Worm (Caenorhabditis elegans) whole organism, L4 larva: ENCODE measurements around the gene jac-1.

Source experiments
- F10B5.3 ChIP-seq: sonication (generic microtip); optimal IDR thresholded peaks from 2 replicates; lab custom pipeline; 2016; ENCODE audit warnings: mild to moderate bottlenecking, missing genetic modification characterization, missing compliant biosample characterization
- F44E2.7 ChIP-seq: fragments of 200-800 bp; sonication (Bioruptor generic); IDR thresholded peaks from 2 replicates; pipeline ENCODE4 v2.1.2; 2022; ENCODE audit warnings: missing genetic modification characterization, missing compliant biosample characterization
- F49E8.2 ChIP-seq: sonication (generic microtip); optimal IDR thresholded peaks from 2 replicates; lab custom pipeline; 2016; ENCODE audit warnings: missing compliant biosample characterization, mild to moderate bottlenecking, missing genetic modification characterization, borderline replicate concordance
- T20F7.1 ChIP-seq: fragments of 200-800 bp; sonication (Bioruptor generic); optimal IDR thresholded peaks from 2 replicates; lab custom pipeline; 2018; ENCODE audit warnings: mild to moderate bottlenecking, missing genetic modification characterization, missing compliant biosample characterization
- aha-1 ChIP-seq: fragments of 150-350 bp; peaks from one replicate; lab custom pipeline; 2014; ENCODE audit warnings: missing biosample characterization, missing genetic modification characterization
- attf-4 ChIP-seq: sonication (generic microtip); optimal IDR thresholded peaks from 3 replicates; lab custom pipeline; 2017; ENCODE audit warnings: missing biosample characterization, missing genetic modification characterization
- ceh-32 ChIP-seq: sonication (generic microtip); optimal IDR thresholded peaks from 2 replicates; lab custom pipeline; 2016; ENCODE audit warnings: mild to moderate bottlenecking, missing genetic modification characterization, missing compliant biosample characterization; ENCODE audit not compliant: poor library complexity
- ceh-62 ChIP-seq: sonication (generic microtip); optimal IDR thresholded peaks from 2 replicates; lab custom pipeline; 2017; ENCODE audit warnings: missing biosample characterization, missing genetic modification characterization
- cey-2 ChIP-seq: sonication (generic microtip); optimal IDR thresholded peaks from 3 replicates; lab custom pipeline; 2017; ENCODE audit warnings: missing genetic modification characterization, mild to moderate bottlenecking, missing compliant biosample characterization, antibody characterized with exemption, borderline replicate concordance; ENCODE audit not compliant: insufficient read depth
- ctbp-1 ChIP-seq: fragments of 200-800 bp; sonication (Bioruptor generic); IDR thresholded peaks from 2 replicates; pipeline ENCODE4 v1.3.6; 2022; ENCODE audit warnings: missing genetic modification reagents, missing genetic modification characterization, missing compliant biosample characterization
- daf-12 ChIP-seq: fragments of 150-350 bp; optimal IDR thresholded peaks from 2 replicates; lab custom pipeline; 2014; ENCODE audit warnings: missing biosample characterization, missing genetic modification reagents, missing genetic modification characterization
- daf-16 ChIP-seq, 3 experiments: sonication (generic microtip); optimal IDR thresholded peaks; 2 replicates each; lab custom pipeline; 2016 to 2017; ENCODE audit warnings: missing genetic modification characterization in 3 of 3, missing genetic modification reagents in 3 of 3, mild to moderate bottlenecking in 2 of 3, missing compliant biosample characterization in 2 of 3, missing biosample characterization in 1 of 3, moderate library complexity in 1 of 3
- daf-19 ChIP-seq: fragments of 200-800 bp; sonication (Bioruptor generic); conservative IDR thresholded peaks from 2 replicates; pipeline ENCODE4 v1.3.6; 2022; ENCODE audit warnings: missing genetic modification characterization, missing compliant biosample characterization
- daf-8 ChIP-seq: fragments of 200-800 bp; sonication (Bioruptor generic); IDR thresholded peaks from 2 replicates; pipeline ENCODE4 v1.3.6; 2022; ENCODE audit warnings: missing genetic modification characterization, missing compliant biosample characterization
- dmd-8 ChIP-seq: fragments of 200-800 bp; sonication (Bioruptor generic); IDR thresholded peaks from 2 replicates; pipeline ENCODE4 v1.3.6; 2022; ENCODE audit warnings: missing genetic modification characterization, missing compliant biosample characterization
- dpl-1 ChIP-seq: fragments of 150-350 bp; optimal IDR thresholded peaks from 2 replicates; lab custom pipeline; 2014; ENCODE audit warnings: missing biosample characterization, missing genetic modification reagents, missing genetic modification characterization
- hif-1 ChIP-seq, 2 experiments: sonication (generic microtip); optimal IDR thresholded peaks; 2 replicates each; lab custom pipeline; 2016 to 2017; ENCODE audit warnings: missing compliant biosample characterization in 2 of 2, missing genetic modification characterization in 2 of 2, missing genetic modification reagents in 2 of 2, missing genotype in 2 of 2, mild to moderate bottlenecking in 1 of 2
- hlh-30 ChIP-seq: sonication (generic microtip); optimal IDR thresholded peaks from 2 replicates; lab custom pipeline; 2017; ENCODE audit warnings: antibody characterized with exemption, mild to moderate bottlenecking, missing genetic modification characterization, missing compliant biosample characterization; ENCODE audit not compliant: insufficient read depth
- jun-1 ChIP-seq: fragments of 150-350 bp; optimal IDR thresholded peaks from 2 replicates; lab custom pipeline; 2014; ENCODE audit warnings: missing biosample characterization, missing genetic modification reagents, missing genetic modification characterization
- lin-1 ChIP-seq: fragments of 200-800 bp; sonication (Bioruptor generic); IDR thresholded peaks from 2 replicates; pipeline ENCODE4 v1.3.6; 2022; ENCODE audit warnings: missing genetic modification reagents, missing genetic modification characterization, missing compliant biosample characterization
- lin-13 ChIP-seq: fragments of 150-350 bp; optimal IDR thresholded peaks from 2 replicates; lab custom pipeline; 2014; ENCODE audit warnings: missing biosample characterization, missing genetic modification reagents, missing genetic modification characterization
- lin-15B ChIP-seq: fragments of 150-350 bp; sonication (generic microtip); optimal IDR thresholded peaks from 3 replicates; lab custom pipeline; 2014; ENCODE audit warnings: missing biosample characterization, missing genetic modification characterization
- lsy-2 ChIP-seq, 2 experiments: fragments of 150-350 bp in 1 of 2; sonication (generic microtip) in 1 of 2; optimal IDR thresholded peaks; 2 replicates each; lab custom pipeline; 2014 to 2017; ENCODE audit warnings: missing biosample characterization in 2 of 2, missing genetic modification characterization in 2 of 2
- mxl-3 ChIP-seq: fragments of 200-800 bp; sonication (Bioruptor generic); optimal IDR thresholded peaks from 2 replicates; lab custom pipeline; 2018; ENCODE audit warnings: mild to moderate bottlenecking, missing genetic modification characterization, missing compliant biosample characterization
- nhr-11 ChIP-seq: fragments of 150-350 bp; optimal IDR thresholded peaks from 2 replicates; lab custom pipeline; 2014; ENCODE audit warnings: missing biosample characterization, missing genetic modification characterization
- nhr-111 ChIP-seq: fragments of 200-800 bp; sonication (Bioruptor generic); optimal IDR thresholded peaks from 2 replicates; lab custom pipeline; 2018; ENCODE audit warnings: mild to moderate bottlenecking, missing genetic modification characterization, missing compliant biosample characterization
- nhr-237 ChIP-seq: sonication (generic microtip); optimal IDR thresholded peaks from 2 replicates; lab custom pipeline; 2017; ENCODE audit warnings: missing biosample characterization, missing genetic modification characterization
- nhr-28 ChIP-seq: fragments of 150-350 bp; optimal IDR thresholded peaks from 2 replicates; lab custom pipeline; 2014; ENCODE audit warnings: missing biosample characterization, missing genetic modification characterization
- nhr-41 ChIP-seq: fragments of 200-800 bp; sonication (Bioruptor generic); IDR thresholded peaks from 2 replicates; pipeline ENCODE4 v1.3.6; 2022; ENCODE audit warnings: missing genetic modification reagents, missing genetic modification characterization, missing compliant biosample characterization
- nhr-76 ChIP-seq: fragments of 150-350 bp; optimal IDR thresholded peaks from 2 replicates; lab custom pipeline; 2014; ENCODE audit warnings: missing biosample characterization, missing genetic modification characterization
- pha-4 ChIP-seq, 2 experiments: fragments of 150-350 bp in 1 of 2; fragments of 200-800 bp in 1 of 2; sonication (Bioruptor generic) in 1 of 2; IDR thresholded peaks in 1 of 2; optimal IDR thresholded peaks in 1 of 2; 2 replicates each; pipeline versions ENCODE4 v1.3.6 to Lab custom; 2014 to 2022; ENCODE audit warnings: missing genetic modification characterization in 2 of 2, missing genetic modification reagents in 2 of 2, missing biosample characterization in 1 of 2, missing compliant biosample characterization in 1 of 2
- rbr-2 ChIP-seq: sonication (generic microtip); optimal IDR thresholded peaks from 2 replicates; lab custom pipeline; 2016; ENCODE audit warnings: missing genotype, missing genetic modification characterization, missing compliant biosample characterization
- saeg-2 ChIP-seq: fragments of 200-800 bp; sonication (Bioruptor generic); IDR thresholded peaks from 2 replicates; pipeline ENCODE4 v1.3.6; 2022; ENCODE audit warnings: missing genetic modification reagents, missing genetic modification characterization, missing compliant biosample characterization
- set-16 ChIP-seq: fragments of 200-800 bp; sonication (Bioruptor generic); IDR thresholded peaks from 2 replicates; pipeline ENCODE4 v1.3.6; 2022; ENCODE audit warnings: missing genetic modification reagents, missing genetic modification characterization, missing compliant biosample characterization
- snpc-1.2 ChIP-seq: fragments of 200-800 bp; sonication (Bioruptor generic); IDR thresholded peaks from 2 replicates; pipeline ENCODE4 v1.3.6; 2022; ENCODE audit warnings: missing genetic modification reagents, missing genetic modification characterization, missing compliant biosample characterization
- spr-1 ChIP-seq: sonication (generic microtip); optimal IDR thresholded peaks from 2 replicates; lab custom pipeline; 2016; ENCODE audit warnings: mild to moderate bottlenecking, missing genetic modification characterization, missing compliant biosample characterization
- tag-97 ChIP-seq: fragments of 200-800 bp; sonication (Bioruptor generic); IDR thresholded peaks from 2 replicates; pipeline ENCODE4 v1.3.6; 2022; ENCODE audit warnings: missing genetic modification characterization, missing compliant biosample characterization
- vab-7 ChIP-seq: fragments of 200-800 bp; sonication (Bioruptor generic); IDR thresholded peaks from 2 replicates; pipeline ENCODE4 v1.3.6; 2022; ENCODE audit warnings: missing genetic modification reagents, missing genetic modification characterization, missing compliant biosample characterization
- zip-11 ChIP-seq: fragments of 200-800 bp; sonication (Bioruptor generic); IDR thresholded peaks from 2 replicates; pipeline ENCODE4 v1.3.6; 2022; ENCODE audit warnings: missing genetic modification characterization, missing compliant biosample characterization
- ztf-11 ChIP-seq: fragments of 150-350 bp; optimal IDR thresholded peaks from 2 replicates; lab custom pipeline; 2014; ENCODE audit warnings: missing biosample characterization, missing genetic modification characterization
- ztf-7 ChIP-seq: fragments of 150-350 bp; optimal IDR thresholded peaks from 2 replicates; lab custom pipeline; 2014; ENCODE audit warnings: missing biosample characterization, missing genetic modification characterization

The jac-1 gene

ce11 chrIV:15994505-15994904 lies 32.1 kb downstream of the jac-1 start, which contains the start of gene Y105C5B.20:
Y105C5B.20 (minus strand) TSS chrIV:15994605.
- peak; percentile 72 for TF ChIP-seq aha-1 (tag; lab: Kevin White, UChicago)
- TF ChIP-seq pha-4 (GFP tag; IDR thresholded peaks at IDR 0.05; lab: Robert Waterston, UW), result no peak
- TF ChIP-seq pha-4 (tag; optimal IDR thresholded peaks at IDR 0.05; lab: Kevin White, UChicago), result no peak

- TF ChIP-seq saeg-2 (no peak), snpc-1.2 (GFP tag; lab: Robert Waterston, UW) (peak; percentile 75)
Observed at ce11 chrIV:15991416-15991815, 35.2 kb downstream of the jac-1 start.

ce11 chrIV:15983920-15984631 lies 42.6 kb downstream of the jac-1 start, which contains the start of gene Y105C5B.19:
Y105C5B.19 (minus strand) TSS chrIV:15983970.
- TF ChIP-seq lin-13 (GFP tag; lab: Kevin White, UChicago) (peak; percentile 57), T20F7.1 (GFP tag; lab: Kevin White, UChicago) (no peak), ztf-11 (tag; lab: Kevin White, UChicago) (no peak), nhr-237 (tag; lab: Kevin White, UChicago) (no peak), set-16 (no peak), nhr-41 (no peak), vab-7 (GFP tag; lab: Robert Waterston, UW) (no peak), nhr-28 (no peak), aha-1 (tag; lab: Kevin White, UChicago) (peak; percentile 62), rbr-2 (tag; lab: Kevin White, UChicago) (peak; percentile 52), F44E2.7 (no peak), nhr-111 (GFP tag; lab: Kevin White, UChicago) (no peak), dpl-1 (GFP tag; lab: Kevin White, UChicago) (peak; percentile 19), snpc-1.2 (GFP tag; lab: Robert Waterston, UW) (0 out of 2 replicates have a peak, but pooled peaks have one; percentile 23), F49E8.2 (tag; lab: Kevin White, UChicago) (no peak), daf-19 (no peak), hlh-30 (peak; percentile 61), lin-15B (tag; lab: Kevin White, UChicago) (no peak), daf-8 (GFP tag; lab: Robert Waterston, UW) (no peak), ztf-7 (tag; lab: Kevin White, UChicago) (no peak), daf-16 (GFP tag; optimal IDR thresholded peaks at IDR 0.05; lab: Kevin White, UChicago) (no peak), daf-16 (tag; optimal IDR thresholded peaks at IDR 0.05; lab: Kevin White, UChicago) (peak; percentile 84), hif-1 (tag; optimal IDR thresholded peaks at IDR 0.05; lab: Kevin White, UChicago) (no peak), cey-2 (tag; lab: Kevin White, UChicago) (no peak), tag-97 (no peak), pha-4 (GFP tag; IDR thresholded peaks at IDR 0.05; lab: Robert Waterston, UW) (no peak), pha-4 (tag; optimal IDR thresholded peaks at IDR 0.05; lab: Kevin White, UChicago) (no peak), mxl-3 (GFP tag; lab: Kevin White, UChicago) (no peak)

DNA sequence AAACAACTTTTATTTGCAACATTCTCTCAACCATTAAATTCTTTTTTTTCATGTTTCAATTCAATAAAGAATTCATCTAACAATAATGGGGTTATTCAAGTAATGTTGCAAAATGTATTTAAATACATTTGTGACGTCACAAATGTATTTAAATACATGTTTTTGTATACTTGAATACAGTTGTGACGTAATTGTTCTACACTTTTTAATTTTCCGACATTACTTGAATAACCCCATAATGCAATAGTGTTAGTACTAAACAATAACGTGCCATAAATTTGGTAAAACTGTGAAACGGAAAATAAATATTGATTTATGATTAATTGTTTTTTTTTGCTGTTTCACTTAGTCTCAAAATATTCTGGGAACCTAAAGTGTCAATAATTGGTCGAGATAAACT lies 47.0 kb downstream of the jac-1 start:
- TF ChIP-seq aha-1 (tag; lab: Kevin White, UChicago), result peak; percentile 86

- TF ChIP-seq lsy-2 (tag; optimal IDR thresholded peaks at IDR 0.05; lab: Kevin White, UChicago) (no peak), nhr-11 (no peak), F10B5.3 (no peak), ceh-62 (tag; lab: Kevin White, UChicago) (no peak), ztf-11 (tag; lab: Kevin White, UChicago) (no peak), spr-1 (no peak), nhr-111 (GFP tag; lab: Kevin White, UChicago) (no peak), daf-16 (GFP tag; optimal IDR thresholded peaks at IDR 0.05; lab: Kevin White, UChicago) (no peak), daf-16 (tag; optimal IDR thresholded peaks at IDR 0.05; lab: Kevin White, UChicago) (no peak), ceh-32 (no peak), attf-4 (tag; lab: Kevin White, UChicago) (no peak), zip-11 (GFP tag; lab: Robert Waterston, UW) (no peak), lin-1 (GFP tag; lab: Robert Waterston, UW) (no peak), dmd-8 (GFP tag; lab: Robert Waterston, UW) (no peak), daf-12 (tag; lab: Kevin White, UChicago) (no peak), cey-2 (tag; lab: Kevin White, UChicago) (no peak), ctbp-1 (GFP tag; lab: Robert Waterston, UW) (no peak), nhr-76 (no peak), jun-1 (tag; lab: Kevin White, UChicago) (no peak)
Observed at ce11 chrIV:15964307-15964706, 62.3 kb downstream of the jac-1 start, which contains the start of gene Y105C5B.18. Y105C5B.18 (plus strand) TSS chrIV:15964607.
